Fruit fly (Drosophila melanogaster) whole organism, prepupa: ENCODE measurements around the gene Nepl15.

ENCODE experiments used
- CG6854 ChIP-seq: fragments of 200-800 bp; sonication (Bioruptor generic); optimal IDR thresholded peaks from 2 replicates; lab custom pipeline; 2017; ENCODE audit warnings: missing biosample characterization, mild to moderate bottlenecking, missing genetic modification characterization
- CG9139 ChIP-seq: fragments of 200-800 bp; sonication (Bioruptor generic); optimal IDR thresholded peaks from 3 replicates; lab custom pipeline; 2017; ENCODE audit warnings: missing biosample characterization, mild to moderate bottlenecking, missing genetic modification characterization
- Eip75B ChIP-seq: fragments of 200-800 bp; sonication (Bioruptor generic); optimal IDR thresholded peaks from 3 replicates; lab custom pipeline; 2016; ENCODE audit warnings: missing biosample characterization, missing genetic modification characterization
- Hr39 ChIP-seq: fragments of 200-800 bp; sonication (Bioruptor generic); optimal IDR thresholded peaks from 2 replicates; lab custom pipeline; 2016; ENCODE audit warnings: missing biosample characterization, missing genetic modification characterization
- Sox15 ChIP-seq: fragments of 200-800 bp; sonication (Bioruptor generic); optimal IDR thresholded peaks from 3 replicates; lab custom pipeline; 2016; ENCODE audit warnings: missing biosample characterization, missing genetic modification characterization
- achi ChIP-seq: fragments of 200-800 bp; sonication (Bioruptor generic); optimal IDR thresholded peaks from 3 replicates; lab custom pipeline; 2016; ENCODE audit warnings: missing biosample characterization, missing genetic modification characterization
- fkh ChIP-seq: fragments of 200-800 bp; sonication (Bioruptor generic); optimal IDR thresholded peaks from 3 replicates; lab custom pipeline; 2017; ENCODE audit warnings: missing biosample characterization, mild to moderate bottlenecking, missing genetic modification characterization, moderate library complexity
- pdm3 ChIP-seq: fragments of 200-800 bp; sonication (Bioruptor generic); optimal IDR thresholded peaks from 3 replicates; lab custom pipeline; 2016; ENCODE audit warnings: missing biosample characterization, missing genetic modification characterization
- topi ChIP-seq: fragments of 200-800 bp; sonication (Bioruptor generic); optimal IDR thresholded peaks from 3 replicates; lab custom pipeline; 2016; ENCODE audit warnings: missing biosample characterization, missing genetic modification characterization

The Nepl15 gene

dm6 chr3R:22717863-22718262 is 48.1 kb downstream of the Nepl15 start:
- TF ChIP-seq achi (GFP tag; lab: Kevin White, UChicago) (no peak), fkh (GFP tag; lab: Kevin White, UChicago) (no peak), CG9139 (GFP tag; lab: Kevin White, UChicago) (no peak), topi (no peak), Sox15 (GFP tag; lab: Kevin White, UChicago) (no peak), Eip75B (GFP tag; lab: Kevin White, UChicago) (no peak), Hr39 (no peak), CG6854 (no peak), pdm3 (no peak)
